Worm (Caenorhabditis elegans): ENCODE measurements around the gene tag-151.
A peak's percentile ranks its signal among the peaks of the same experiment; 100 is the strongest.

The tag-151 gene

ce11 chrII:4728687-4729086 lies 18.6 kb downstream of the tag-151 start:
- peak; percentile 29 for TF ChIP-seq W03F9.2 (tag; optimal IDR thresholded peaks at IDR 0.05)
- no peak for TF ChIP-seq dao-5 (tag; optimal IDR thresholded peaks at IDR 0.05)

DNA sequence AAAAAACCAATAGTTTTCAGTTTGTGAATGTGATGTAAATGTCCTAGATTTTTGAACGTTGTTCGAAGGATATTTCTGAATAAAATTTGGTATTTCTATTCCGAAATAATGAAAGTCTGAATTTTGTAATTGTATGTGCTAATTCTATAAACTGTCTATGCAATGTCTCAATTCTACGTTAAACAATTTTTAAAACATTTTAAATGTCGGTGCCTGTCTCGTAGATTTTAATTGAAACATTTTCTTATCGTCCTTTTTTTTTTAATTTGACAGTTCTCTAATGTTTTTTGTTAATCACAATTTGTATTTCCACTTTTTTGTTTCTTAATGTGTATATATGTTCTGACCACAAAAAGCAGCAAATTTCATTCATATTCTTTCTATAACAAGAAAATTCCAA lies 19.7 kb downstream of the tag-151 start, which contains the start of gene F41C3.7:
Gene F41C3.7, plus strand, starts transcription at position 301 of the 400 bp plus-strand sequence.
- no peak for TF ChIP-seq dao-5 (tag; optimal IDR thresholded peaks at IDR 0.05)
- TF ChIP-seq him-1 (tag; optimal IDR thresholded peaks at IDR 0.05), result no peak

DNA sequence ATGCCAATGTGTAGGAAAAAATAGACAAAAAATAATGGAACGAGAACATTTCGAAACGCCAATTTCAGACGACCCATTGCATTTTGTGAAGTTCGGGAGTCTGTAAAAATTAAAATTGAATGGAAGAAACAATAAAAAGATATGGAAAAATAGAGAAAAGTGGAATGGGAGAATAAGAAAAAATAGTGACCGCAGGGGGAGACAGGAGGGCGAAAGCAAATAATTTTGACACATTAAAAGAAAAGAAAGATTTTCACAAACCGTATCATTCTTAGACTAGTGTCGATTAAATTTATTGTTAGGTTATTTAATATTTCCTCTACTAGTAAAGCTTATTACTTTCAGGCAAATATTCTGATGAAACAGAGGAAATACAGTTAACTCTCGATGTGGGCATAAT lies 23.8 kb downstream of the tag-151 start, which contains the start of gene F41C3.11:
Gene F41C3.11, minus strand, starts transcription at position 101 of the 400 bp plus-strand sequence.
- no peak for TF ChIP-seq dao-5 (tag; optimal IDR thresholded peaks at IDR 0.05)
- TF ChIP-seq him-1 (tag; optimal IDR thresholded peaks at IDR 0.05), result no peak
- no peak for TF ChIP-seq W03F9.2 (tag; optimal IDR thresholded peaks at IDR 0.05)

ce11 chrII:4734477-4734876 lies 24.4 kb downstream of the tag-151 start:
- TF ChIP-seq him-1 (tag; optimal IDR thresholded peaks at IDR 0.05) (no peak), W03F9.2 (tag; optimal IDR thresholded peaks at IDR 0.05) (no peak), dao-5 (tag; optimal IDR thresholded peaks at IDR 0.05) (no peak)

- TF ChIP-seq him-1 (tag; optimal IDR thresholded peaks at IDR 0.05) (no peak), dao-5 (tag; optimal IDR thresholded peaks at IDR 0.05) (no peak), W03F9.2 (tag; optimal IDR thresholded peaks at IDR 0.05) (no peak)
Measured at ce11 chrII:4736585-4736984, 26.5 kb downstream of the tag-151 start.

- TF ChIP-seq dao-5 (tag; optimal IDR thresholded peaks at IDR 0.05) (no peak), him-1 (tag; optimal IDR thresholded peaks at IDR 0.05) (no peak), W03F9.2 (tag; optimal IDR thresholded peaks at IDR 0.05) (no peak)
Measured at ce11 chrII:4737348-4737747, 27.3 kb downstream of the tag-151 start, which contains the start of gene ctsa-1.1. Gene ctsa-1.1 (plus strand): TSS chrII:4737648.

DNA sequence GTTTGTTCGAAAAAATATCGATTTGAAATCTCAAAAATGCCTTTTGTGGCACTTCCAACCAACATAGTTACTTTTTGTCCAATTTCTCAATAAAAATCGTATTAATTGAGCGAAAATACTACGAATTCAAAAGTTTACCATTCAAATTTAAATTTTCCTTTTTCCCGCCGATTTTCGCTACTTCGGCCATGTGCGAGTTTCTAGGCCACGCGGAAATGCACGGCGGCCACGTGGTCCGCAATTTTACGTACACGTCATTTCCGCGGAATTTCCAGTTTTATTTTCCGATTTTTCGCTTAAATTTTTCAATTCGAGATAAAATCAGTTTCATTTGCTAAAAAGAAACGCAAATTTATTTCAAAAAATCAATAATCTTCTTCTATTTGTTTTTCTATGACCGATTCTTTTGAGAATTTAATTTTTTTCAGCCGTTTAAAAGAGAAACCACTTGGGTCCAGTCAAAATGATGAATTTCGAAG lies 29.9 kb downstream of the tag-151 start, which contains the start of gene eas-1:
Gene eas-1, plus strand, starts transcription at position 429 of the 479 bp plus-strand sequence.
- peak; percentile 57 for TF ChIP-seq him-1 (tag; optimal IDR thresholded peaks at IDR 0.05)
- TF ChIP-seq dao-5 (tag; optimal IDR thresholded peaks at IDR 0.05), result no peak
- peak; percentile 86 for TF ChIP-seq W03F9.2 (tag; optimal IDR thresholded peaks at IDR 0.05)

- TF ChIP-seq dao-5 (tag; optimal IDR thresholded peaks at IDR 0.05), result no peak
- TF ChIP-seq him-1 (tag; optimal IDR thresholded peaks at IDR 0.05), result no peak
- TF ChIP-seq W03F9.2 (tag; optimal IDR thresholded peaks at IDR 0.05), result no peak
Measured at ce11 chrII:4741527-4742187, 31.6 kb downstream of the tag-151 start, which contains the start of gene acs-11. Gene acs-11 (plus strand): TSS chrII:4742137.

DNA sequence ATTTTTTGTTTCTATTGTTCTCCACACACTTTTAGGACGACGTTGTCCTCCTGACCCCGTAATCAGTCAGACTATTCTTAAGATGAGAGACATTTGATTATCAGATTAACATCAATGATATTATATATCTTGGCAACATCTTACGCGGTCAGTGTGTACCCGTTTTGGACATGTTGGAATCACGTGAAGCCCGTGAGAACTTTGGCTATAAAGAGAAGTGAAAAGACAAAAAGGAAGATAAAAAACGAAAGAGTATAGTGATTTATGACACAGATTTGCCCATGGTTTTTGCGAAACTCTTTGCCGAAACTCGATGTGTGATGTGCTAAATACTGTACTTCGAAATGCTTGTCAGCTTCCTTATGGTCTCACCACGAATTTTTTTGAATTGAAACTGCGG lies 35.2 kb downstream of the tag-151 start:
- TF ChIP-seq dao-5 (tag; optimal IDR thresholded peaks at IDR 0.05) (no peak), W03F9.2 (tag; optimal IDR thresholded peaks at IDR 0.05) (no peak), him-1 (tag; optimal IDR thresholded peaks at IDR 0.05) (no peak)

DNA sequence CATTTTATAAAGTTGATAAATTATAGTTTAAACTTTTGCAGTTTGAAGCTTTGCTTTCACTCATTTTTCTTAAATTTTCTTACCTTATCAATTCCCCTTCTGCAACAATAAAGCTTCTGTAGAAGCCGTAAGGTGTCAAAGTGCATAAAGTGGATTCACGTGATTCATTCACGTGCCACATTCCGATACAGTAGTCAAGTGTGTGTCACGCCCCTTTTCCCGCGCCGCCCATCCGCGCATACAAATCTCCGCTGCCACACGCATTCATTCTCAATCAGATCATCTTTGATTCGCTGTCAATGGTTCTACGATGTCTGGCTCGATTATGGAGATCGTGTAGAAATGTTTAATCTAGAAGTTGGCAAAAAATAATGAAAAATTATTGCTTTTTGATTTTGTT lies 37.0 kb downstream of the tag-151 start:
- TF ChIP-seq dao-5 (tag; optimal IDR thresholded peaks at IDR 0.05) (no peak), him-1 (tag; optimal IDR thresholded peaks at IDR 0.05) (no peak), W03F9.2 (tag; optimal IDR thresholded peaks at IDR 0.05) (no peak)

DNA sequence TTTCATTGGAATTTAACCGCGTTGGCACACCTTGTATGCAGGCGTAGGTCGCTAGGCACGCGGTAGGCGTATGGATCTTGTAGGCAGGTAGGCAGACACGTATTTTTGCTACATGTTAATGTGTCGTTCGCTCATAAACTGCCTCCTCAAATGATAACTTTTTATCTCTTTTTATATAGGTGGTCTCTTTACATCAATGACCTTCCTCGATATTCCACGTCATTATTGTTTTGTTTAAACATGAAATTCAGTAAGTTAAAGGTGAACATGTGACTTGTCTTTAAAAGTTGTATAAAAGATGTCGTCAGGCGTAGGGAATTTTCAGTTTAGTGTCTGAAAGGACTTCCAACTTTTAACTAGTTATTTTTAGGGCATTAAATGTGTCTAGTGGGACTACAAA lies 37.6 kb downstream of the tag-151 start:
- TF ChIP-seq him-1 (tag; optimal IDR thresholded peaks at IDR 0.05) (no peak), W03F9.2 (tag; optimal IDR thresholded peaks at IDR 0.05) (no peak), dao-5 (tag; optimal IDR thresholded peaks at IDR 0.05) (no peak)

ce11 chrII:4748374-4748773 lies 38.3 kb downstream of the tag-151 start:
- TF ChIP-seq dao-5 (tag; optimal IDR thresholded peaks at IDR 0.05), result no peak
- no peak for TF ChIP-seq him-1 (tag; optimal IDR thresholded peaks at IDR 0.05)
- no peak for TF ChIP-seq W03F9.2 (tag; optimal IDR thresholded peaks at IDR 0.05)

DNA sequence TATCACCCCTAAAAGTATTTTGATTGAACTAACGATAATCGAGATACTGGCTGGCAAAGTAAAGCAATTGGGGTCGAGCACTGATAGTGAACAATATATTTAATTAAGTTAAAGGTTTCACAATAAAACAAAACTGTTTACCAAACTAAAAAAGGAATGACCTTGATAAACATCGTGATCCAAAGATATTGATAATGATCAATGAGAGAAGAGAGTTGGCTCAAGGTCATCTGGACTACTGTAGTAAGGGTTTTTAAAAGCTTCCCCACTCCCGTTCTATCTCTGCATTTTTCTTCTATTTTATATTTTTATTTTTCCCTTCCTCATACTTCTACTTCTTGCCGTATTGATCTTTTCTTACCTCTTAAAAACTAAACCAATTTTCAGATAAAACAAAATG lies 39.5 kb downstream of the tag-151 start, which contains the start of gene F41C3.2:
Gene F41C3.2, plus strand, starts transcription at position 388 of the 400 bp plus-strand sequence.
- TF ChIP-seq dao-5 (tag; optimal IDR thresholded peaks at IDR 0.05) (no peak), him-1 (tag; optimal IDR thresholded peaks at IDR 0.05) (no peak), W03F9.2 (tag; optimal IDR thresholded peaks at IDR 0.05) (no peak)

DNA sequence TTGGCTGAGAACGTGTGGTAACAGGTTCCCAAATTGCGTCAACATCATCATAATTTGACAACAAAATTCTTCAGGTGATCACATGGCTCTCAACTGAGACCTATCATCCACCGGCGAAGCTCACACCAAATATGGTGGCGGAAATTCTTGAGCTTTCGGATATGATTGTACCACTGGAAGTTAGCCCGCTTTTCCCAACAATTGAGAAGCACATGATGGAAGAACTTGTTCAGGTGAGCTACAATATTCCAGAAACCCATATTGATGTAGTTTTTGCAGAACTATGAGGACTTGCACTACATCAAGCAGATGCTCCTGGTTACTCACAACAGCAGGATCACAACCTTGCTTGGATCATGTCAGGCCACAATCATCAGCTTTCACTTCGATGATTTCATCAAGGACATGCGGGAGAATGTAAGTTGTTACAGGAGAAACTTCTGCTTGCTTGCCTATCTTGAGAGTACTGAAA lies 42.2 kb downstream of the tag-151 start, which contains the start of gene F41C3.1:
Gene F41C3.1, plus strand, starts transcription at position 51 of the 472 bp plus-strand sequence.
- TF ChIP-seq dao-5 (tag; optimal IDR thresholded peaks at IDR 0.05) (no peak), him-1 (tag; optimal IDR thresholded peaks at IDR 0.05) (no peak), W03F9.2 (tag; optimal IDR thresholded peaks at IDR 0.05) (no peak)
